Fruit fly (Drosophila melanogaster) whole organism, embryonic: ENCODE measurements around the gene CtBP.

Experiments used
- Atf3 ChIP-seq: fragments of 200-800 bp; sonication (Bioruptor generic); optimal IDR thresholded peaks from 3 replicates; lab custom pipeline; 2016; ENCODE audit warnings: missing biosample characterization, missing genetic modification characterization
- Atf6 ChIP-seq: fragments of 200-800 bp; sonication (Bioruptor generic); IDR thresholded peaks from 2 replicates; pipeline ENCODE4 v1.3.6; 2022; ENCODE audit warnings: missing biosample characterization, missing genetic modification characterization
- Awh ChIP-seq: fragments of 200-800 bp; sonication (Bioruptor generic); IDR thresholded peaks from 2 replicates; pipeline ENCODE4, ENCODE4 v1.3.6; 2022; ENCODE audit warnings: missing biosample characterization, missing genetic modification characterization
- B-H2 ChIP-seq: fragments of 200-800 bp; sonication (Bioruptor generic); optimal IDR thresholded peaks from 2 replicates; lab custom pipeline; 2018; ENCODE audit warnings: missing biosample characterization, mild to moderate bottlenecking, missing genetic modification characterization
- Bgb ChIP-seq: fragments of 200-800 bp; sonication (Bioruptor generic); IDR thresholded peaks from 2 replicates; pipeline ENCODE4 v1.3.6; 2022; ENCODE audit warnings: missing biosample characterization, missing genetic modification characterization; ENCODE audit not compliant: partially characterized antibody
- CG11085 ChIP-seq: fragments of 200-800 bp; sonication (Bioruptor generic); IDR thresholded peaks from 2 replicates; pipeline ENCODE4 v1.3.6; 2022; ENCODE audit warnings: missing biosample characterization, missing genetic modification characterization
- CG12744 ChIP-seq: fragments of 200-800 bp; sonication (Bioruptor generic); optimal IDR thresholded peaks from 2 replicates; lab custom pipeline; 2016; ENCODE audit warnings: missing biosample characterization, missing genetic modification characterization
- CG12942 ChIP-seq: fragments of 200-800 bp; sonication (Bioruptor generic); optimal IDR thresholded peaks from 3 replicates; lab custom pipeline; 2016; ENCODE audit warnings: missing biosample characterization, missing genetic modification characterization
- CG16863 ChIP-seq: fragments of 200-800 bp; sonication (Bioruptor generic); optimal IDR thresholded peaks from 3 replicates; lab custom pipeline; 2016; ENCODE audit warnings: missing biosample characterization, missing genetic modification characterization
- CG1792 ChIP-seq: fragments of 200-800 bp; sonication (Bioruptor generic); optimal IDR thresholded peaks from 2 replicates; lab custom pipeline; 2016; ENCODE audit warnings: missing biosample characterization, missing genetic modification characterization
- CG18011 ChIP-seq: fragments of 200-800 bp; sonication (Bioruptor generic); optimal IDR thresholded peaks from 2 replicates; lab custom pipeline; 2017; ENCODE audit warnings: missing biosample characterization, missing genetic modification characterization, mild to moderate bottlenecking, moderate library complexity, missing genotype
- CG18476 ChIP-seq: fragments of 200-800 bp; sonication (Bioruptor generic); optimal IDR thresholded peaks from 2 replicates; lab custom pipeline; 2016; ENCODE audit warnings: missing biosample characterization, mild to moderate bottlenecking, missing genetic modification characterization
- CG2678 ChIP-seq: fragments of 200-800 bp; sonication (Bioruptor generic); optimal IDR thresholded peaks from 3 replicates; lab custom pipeline; 2019; ENCODE audit warnings: missing biosample characterization, mild to moderate bottlenecking, missing genetic modification characterization, moderate library complexity
- CG2712 ChIP-seq: fragments of 200-800 bp; optimal IDR thresholded peaks from 3 replicates; lab custom pipeline; 2019; ENCODE audit warnings: missing biosample characterization, mild to moderate bottlenecking, missing genetic modification characterization, moderate library complexity
- CG7556 ChIP-seq: fragments of 200-800 bp; sonication (Bioruptor generic); optimal IDR thresholded peaks from 2 replicates; lab custom pipeline; 2017; ENCODE audit warnings: missing biosample characterization, mild to moderate bottlenecking, missing genetic modification characterization
- CG7786 ChIP-seq: fragments of 200-800 bp; sonication (Bioruptor generic); optimal IDR thresholded peaks from 2 replicates; lab custom pipeline; 2016; ENCODE audit warnings: missing biosample characterization, missing genetic modification characterization
- CG7987 ChIP-seq: fragments of 200-800 bp; sonication (Bioruptor generic); optimal IDR thresholded peaks from 2 replicates; lab custom pipeline; 2018; ENCODE audit warnings: missing biosample characterization, mild to moderate bottlenecking, missing genetic modification characterization, moderate library complexity
- CG8281 ChIP-seq: fragments of 200-800 bp; sonication (Bioruptor generic); optimal IDR thresholded peaks from 2 replicates; lab custom pipeline; 2018; ENCODE audit warnings: missing biosample characterization, mild to moderate bottlenecking, missing genetic modification characterization, moderate library complexity
- Dfd ChIP-seq, 2 experiments: fragments of >200 bp; optimal IDR thresholded peaks; 2 replicates each; lab custom pipeline; 2017; ENCODE audit warnings: missing biosample characterization in 2 of 2, missing genetic modification characterization in 2 of 2
- Dref ChIP-seq: fragments of 200-800 bp; sonication (Bioruptor generic); IDR thresholded peaks from 2 replicates; pipeline ENCODE4 v1.3.6; 2022; ENCODE audit warnings: missing biosample characterization, missing genetic modification characterization
- HmgD ChIP-seq: fragments of 200-800 bp; sonication (Bioruptor generic); optimal IDR thresholded peaks from 3 replicates; lab custom pipeline; 2016; ENCODE audit warnings: missing biosample characterization, missing genetic modification characterization
- HmgZ ChIP-seq: fragments of 200-800 bp; sonication (Bioruptor generic); optimal IDR thresholded peaks from 2 replicates; lab custom pipeline; 2018; ENCODE audit warnings: missing biosample characterization, mild to moderate bottlenecking, missing genetic modification characterization
- Jarid2 ChIP-seq: fragments of 200-800 bp; sonication (Bioruptor generic); optimal IDR thresholded peaks from 3 replicates; lab custom pipeline; 2017; ENCODE audit warnings: mild to moderate bottlenecking, missing biosample characterization, missing genetic modification reagents, missing genetic modification characterization
- MBD-R2 ChIP-seq: fragments of 200-800 bp; sonication (Bioruptor generic); IDR thresholded peaks from 2 replicates; pipeline ENCODE4 v1.3.6; 2022; ENCODE audit warnings: missing biosample characterization, missing genetic modification characterization
- MESR4 ChIP-seq: fragments of 200-800 bp; sonication (Bioruptor generic); optimal IDR thresholded peaks from 2 replicates; lab custom pipeline; 2018; ENCODE audit warnings: missing biosample characterization, mild to moderate bottlenecking, missing genetic modification characterization, moderate library complexity
- Mad ChIP-seq: fragments of 200-800 bp; sonication (Bioruptor generic); optimal IDR thresholded peaks from 2 replicates; lab custom pipeline; 2016; ENCODE audit warnings: missing biosample characterization, missing genetic modification characterization
- NK7.1 ChIP-seq: fragments of 200-800 bp; sonication (Bioruptor generic); optimal IDR thresholded peaks from 3 replicates; lab custom pipeline; 2016; ENCODE audit warnings: missing biosample characterization, missing genetic modification characterization
- Ssrp ChIP-seq: fragments of 200-800 bp; sonication (Bioruptor generic); optimal IDR thresholded peaks from 2 replicates; lab custom pipeline; 2018; ENCODE audit warnings: missing biosample characterization, mild to moderate bottlenecking, missing genetic modification characterization, moderate library complexity
- Trl ChIP-seq, 3 experiments: fragments of >200 bp in 2 of 3; fragments of 200-800 bp in 1 of 3; sonication (Bioruptor generic) in 1 of 3; optimal IDR thresholded peaks; 2 replicates in 1 of 3; 3 replicates in 2 of 3; lab custom pipeline; 2016 to 2017; ENCODE audit warnings: missing biosample characterization in 1 of 3, missing genetic modification characterization in 1 of 3
- YL-1 ChIP-seq: fragments of 200-800 bp; sonication (Bioruptor generic); optimal IDR thresholded peaks from 3 replicates; lab custom pipeline; 2017; ENCODE audit warnings: missing biosample characterization, mild to moderate bottlenecking, missing genetic modification characterization
- ase ChIP-seq: fragments of 200-800 bp; sonication (Bioruptor generic); IDR thresholded peaks from 3 replicates; pipeline ENCODE4 v1.3.6; 2022; ENCODE audit warnings: missing biosample characterization, missing genetic modification characterization
- disco-r ChIP-seq: fragments of 200-800 bp; sonication (Bioruptor generic); optimal IDR thresholded peaks from 2 replicates; lab custom pipeline; 2016; ENCODE audit warnings: missing biosample characterization, missing genetic modification characterization
- ewg ChIP-seq: fragments of 200-800 bp; sonication (Bioruptor generic); optimal IDR thresholded peaks from 3 replicates; lab custom pipeline; 2017; ENCODE audit warnings: mild to moderate bottlenecking, missing biosample characterization, missing genetic modification reagents, missing genetic modification characterization
- fd64A ChIP-seq: fragments of 200-800 bp; sonication (Bioruptor generic); optimal IDR thresholded peaks from 3 replicates; lab custom pipeline; 2018; ENCODE audit warnings: missing biosample characterization, mild to moderate bottlenecking, missing genetic modification characterization
- fd96Cb ChIP-seq: fragments of 200-800 bp; sonication (Bioruptor generic); optimal IDR thresholded peaks from 2 replicates; lab custom pipeline; 2018; ENCODE audit warnings: missing biosample characterization, mild to moderate bottlenecking, missing genetic modification characterization, moderate library complexity
- ftz-f1 ChIP-seq: fragments of 200-800 bp; sonication (Bioruptor generic); optimal IDR thresholded peaks from 2 replicates; lab custom pipeline; 2016; ENCODE audit warnings: missing biosample characterization, missing genetic modification characterization
- hbn ChIP-seq: fragments of 200-800 bp; sonication (Bioruptor generic); IDR thresholded peaks from 2 replicates; pipeline ENCODE4 v1.3.6; 2022; ENCODE audit warnings: missing biosample characterization, missing genetic modification characterization; ENCODE audit not compliant: partially characterized antibody
- inv ChIP-seq: fragments of 200-800 bp; sonication (Bioruptor generic); IDR thresholded peaks from 2 replicates; pipeline ENCODE4 v1.3.6; 2022; ENCODE audit warnings: missing biosample characterization, missing genetic modification characterization; ENCODE audit not compliant: partially characterized antibody
- nerfin-2 ChIP-seq: fragments of 200-800 bp; sonication (Bioruptor generic); IDR thresholded peaks from 2 replicates; pipeline ENCODE4 v1.3.6; 2022; ENCODE audit warnings: missing biosample characterization, missing genetic modification characterization; ENCODE audit not compliant: partially characterized antibody
- onecut ChIP-seq: fragments of 200-800 bp; sonication (Bioruptor generic); IDR thresholded peaks from 2 replicates; pipeline ENCODE4 v1.3.6; 2022; ENCODE audit warnings: missing biosample characterization, missing genetic modification characterization
- pita ChIP-seq: fragments of 200-800 bp; sonication (Bioruptor generic); optimal IDR thresholded peaks from 2 replicates; lab custom pipeline; 2017; ENCODE audit warnings: missing biosample characterization, mild to moderate bottlenecking, missing genetic modification characterization
- psq ChIP-seq: fragments of 200-800 bp; sonication (Bioruptor generic); optimal IDR thresholded peaks from 2 replicates; lab custom pipeline; 2017; ENCODE audit warnings: missing biosample characterization, missing genetic modification characterization
- ranshi ChIP-seq: fragments of 200-800 bp; sonication (Bioruptor generic); IDR thresholded peaks from 2 replicates; pipeline ENCODE4 v1.3.6; 2022; ENCODE audit warnings: missing biosample characterization, missing genetic modification characterization
- repo ChIP-seq: fragments of 200-800 bp; sonication (Bioruptor generic); optimal IDR thresholded peaks from 2 replicates; lab custom pipeline; 2016; ENCODE audit warnings: missing biosample characterization, missing genetic modification characterization
- seq ChIP-seq: fragments of 200-800 bp; sonication (Bioruptor generic); IDR thresholded peaks from 2 replicates; pipeline ENCODE4 v1.3.6; 2022; ENCODE audit warnings: missing biosample characterization, missing genetic modification characterization
- sima ChIP-seq: fragments of 200-800 bp; sonication (Bioruptor generic); optimal IDR thresholded peaks from 2 replicates; lab custom pipeline; 2016; ENCODE audit warnings: missing biosample characterization, missing genetic modification characterization
- sob ChIP-seq: fragments of 200-800 bp; sonication (Bioruptor generic); IDR thresholded peaks from 2 replicates; pipeline ENCODE4 v1.3.6; 2022; ENCODE audit warnings: missing biosample characterization, missing genetic modification characterization
- sr ChIP-seq: fragments of 200-800 bp; sonication (Bioruptor generic); IDR thresholded peaks from 3 replicates; pipeline ENCODE4 v1.3.6; 2022; ENCODE audit warnings: missing biosample characterization, missing genetic modification characterization
- ssp ChIP-seq: fragments of 200-800 bp; sonication (Bioruptor generic); IDR thresholded peaks from 2 replicates; pipeline ENCODE4 v1.3.6; 2022; ENCODE audit warnings: missing biosample characterization, missing genetic modification characterization
- vfl ChIP-seq: fragments of 200-800 bp; sonication (Bioruptor generic); optimal IDR thresholded peaks from 2 replicates; lab custom pipeline; 2016; ENCODE audit warnings: missing biosample characterization, missing genetic modification characterization
- yki ChIP-seq: fragments of >200 bp; optimal IDR thresholded peaks from 3 replicates; lab custom pipeline; 2018

CtBP gene

DNA sequence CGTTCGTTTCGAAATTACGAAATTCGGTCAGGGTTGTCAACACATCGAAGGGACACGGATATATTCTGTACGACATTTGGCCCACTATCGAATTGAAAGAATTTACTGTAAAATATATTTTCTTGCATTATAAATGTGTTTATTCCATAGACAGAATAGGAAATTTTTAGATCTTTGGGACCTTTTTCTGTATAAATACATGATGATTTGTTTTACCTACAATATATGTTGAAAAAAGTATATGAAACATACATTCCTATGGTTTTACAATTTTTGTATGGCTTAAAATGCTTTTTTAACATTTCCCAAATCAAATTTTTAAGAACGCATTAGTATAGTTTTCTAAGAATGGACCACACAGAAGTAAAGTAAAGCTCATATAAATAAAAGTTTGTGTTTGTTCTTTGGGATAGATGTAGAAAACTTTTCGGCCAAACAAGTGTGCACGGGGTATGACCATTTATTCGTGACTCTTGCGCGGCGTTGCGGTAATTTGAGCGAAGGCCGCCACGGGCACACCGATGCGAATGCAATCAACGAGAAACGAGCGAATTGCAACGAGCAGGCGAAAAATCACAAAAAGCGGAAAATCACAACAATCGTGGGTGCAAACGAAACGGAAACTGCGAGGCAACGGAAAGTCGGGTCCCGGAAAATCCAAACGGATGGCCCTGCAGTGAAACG lies 13.8 kb upstream of the CtBP start, which contains the start of the genes CG17327, CG44194 and CG7518 (continued):
- peak; percentile 52 for TF ChIP-seq HmgD (GFP tag; lab: Kevin White, UChicago)
- peak; percentile 43 for TF ChIP-seq Dref (GFP tag; lab: Robert Waterston, UW)
- TF ChIP-seq CG11085 = no peak
- TF ChIP-seq hbn (GFP tag; lab: Robert Waterston, UW) = no peak
- TF ChIP-seq ase (GFP tag; lab: Robert Waterston, UW) = no peak
- TF ChIP-seq CG16863 (GFP tag; lab: Kevin White, UChicago) = no peak
- no peak for TF ChIP-seq inv (GFP tag; lab: Robert Waterston, UW)
- TF ChIP-seq psq (GFP tag; lab: Kevin White, UChicago) = no peak
- no peak for TF ChIP-seq sima
- no peak for TF ChIP-seq B-H2
- TF ChIP-seq CG7987 = no peak
- no peak for TF ChIP-seq CG12942 (GFP tag; lab: Kevin White, UChicago)
- TF ChIP-seq onecut (GFP tag; lab: Robert Waterston, UW) = no peak
- TF ChIP-seq pita (GFP tag; lab: Kevin White, UChicago) = no peak
- no peak for TF ChIP-seq CG8281
- TF ChIP-seq HmgZ (tag; lab: Kevin White, UChicago) = peak; percentile 2
- peak; percentile 59 for TF ChIP-seq MBD-R2 (GFP tag; lab: Robert Waterston, UW)
- TF ChIP-seq vfl = no peak
- TF ChIP-seq sob (GFP tag; lab: Robert Waterston, UW) = no peak; the same call in 1 of the 2 replicates
- TF ChIP-seq ssp (GFP tag; lab: Robert Waterston, UW) = peak; percentile 96
- no peak for TF ChIP-seq Atf3 (GFP tag; lab: Kevin White, UChicago)
- TF ChIP-seq YL-1 (GFP tag; lab: Kevin White, UChicago) = peak; percentile 43
- no peak for TF ChIP-seq Mad (GFP tag; lab: Kevin White, UChicago)
- no peak for TF ChIP-seq Awh (GFP tag; lab: Robert Waterston, UW)
- no peak for TF ChIP-seq Atf6 (GFP tag; lab: Robert Waterston, UW)
- TF ChIP-seq NK7.1 = no peak
- peak; percentile 77 for TF ChIP-seq MESR4
- TF ChIP-seq ftz-f1 (GFP tag; lab: Kevin White, UChicago) = no peak
- peak; percentile 5 for TF ChIP-seq fd96Cb (tag; lab: Kevin White, UChicago)
- no peak for TF ChIP-seq CG7556 (GFP tag; lab: Kevin White, UChicago)
- TF ChIP-seq CG2712 (tag; lab: Kevin White, UChicago) = no peak
- TF ChIP-seq nerfin-2 = no peak
- no peak for TF ChIP-seq CG18011 (GFP tag; lab: Kevin White, UChicago)
- TF ChIP-seq CG7786 (GFP tag; lab: Kevin White, UChicago) = peak; percentile 26
- no peak for TF ChIP-seq CG2678 (tag; lab: Kevin White, UChicago)
- TF ChIP-seq Trl (optimal IDR thresholded peaks at IDR 0.05; lab: Kevin White, UChicago) = no peak
- TF ChIP-seq Trl (GFP tag; optimal IDR thresholded peaks at IDR 0.05; lab: Kevin White, UChicago) = no peak
- TF ChIP-seq Dfd (GFP tag; optimal IDR thresholded peaks at IDR 0.05; lab: Kevin White, UChicago) = no peak
- TF ChIP-seq ewg (GFP tag; lab: Kevin White, UChicago) = no peak
- TF ChIP-seq seq (GFP tag; lab: Robert Waterston, UW) = no peak
- TF ChIP-seq Bgb (GFP tag; lab: Robert Waterston, UW) = peak; percentile 46
- no peak for TF ChIP-seq repo
- TF ChIP-seq ranshi = no peak
- TF ChIP-seq CG12744 (GFP tag; lab: Kevin White, UChicago) = no peak
- no peak for TF ChIP-seq CG1792 (GFP tag; lab: Kevin White, UChicago)
- no peak for TF ChIP-seq disco-r (GFP tag; lab: Kevin White, UChicago)
- no peak for TF ChIP-seq Jarid2
- no peak for TF ChIP-seq fd64A (GFP tag; lab: Kevin White, UChicago)
- peak; percentile 6 for TF ChIP-seq CG18476
- no peak for TF ChIP-seq yki
- no peak for TF ChIP-seq sr
- peak; percentile 2 for TF ChIP-seq Ssrp
